Worm (Caenorhabditis elegans) whole organism, late embryonic: ENCODE measurements around the gene R04F11.5.
A peak's percentile ranks its signal among the peaks of the same experiment; 100 is the strongest.

Experiments
- K02D7.2 ChIP-seq: sonication (generic microtip); optimal IDR thresholded peaks from 2 replicates; lab custom pipeline; 2017; ENCODE audit warnings: mild to moderate bottlenecking, missing genetic modification characterization, missing compliant biosample characterization
- Y22D7AL.16 ChIP-seq: sonication (generic microtip); optimal IDR thresholded peaks from 2 replicates; lab custom pipeline; 2016; ENCODE audit warnings: missing genetic modification characterization, missing compliant biosample characterization
- ahr-1 ChIP-seq: sonication (generic microtip); optimal IDR thresholded peaks from 2 replicates; lab custom pipeline; 2016; ENCODE audit warnings: missing genetic modification characterization, missing compliant biosample characterization
- ama-1 ChIP-seq: fragments of 150-350 bp; optimal IDR thresholded peaks from 2 replicates; lab custom pipeline; 2014
- ceh-19 ChIP-seq: fragments of 200-800 bp; sonication (Bioruptor generic); optimal IDR thresholded peaks from 2 replicates; lab custom pipeline; 2018; ENCODE audit warnings: mild to moderate bottlenecking, missing genetic modification characterization, missing compliant biosample characterization
- ceh-2 ChIP-seq: sonication (generic microtip); optimal IDR thresholded peaks from 2 replicates; lab custom pipeline; 2016; ENCODE audit warnings: missing genotype, missing genetic modification characterization, missing compliant biosample characterization
- ceh-34 ChIP-seq: sonication (generic microtip); optimal IDR thresholded peaks from 2 replicates; lab custom pipeline; 2016; ENCODE audit warnings: mild to moderate bottlenecking, missing genetic modification characterization, missing compliant biosample characterization
- ceh-45 ChIP-seq: fragments of 200-800 bp; sonication (Bioruptor generic); IDR thresholded peaks from 2 replicates; pipeline ENCODE4 v1.3.6; 2022; ENCODE audit warnings: missing genetic modification reagents, missing genetic modification characterization, missing compliant biosample characterization
- ceh-48 ChIP-seq: sonication (generic microtip); optimal IDR thresholded peaks from 2 replicates; lab custom pipeline; 2016; ENCODE audit warnings: missing genetic modification characterization, inconsistent platforms, missing compliant biosample characterization
- ceh-6 ChIP-seq: fragments of 200-800 bp; sonication (Bioruptor generic); optimal IDR thresholded peaks from 2 replicates; lab custom pipeline; 2018; ENCODE audit warnings: mild to moderate bottlenecking, missing genetic modification characterization, missing compliant biosample characterization
- dve-1 ChIP-seq: sonication (generic microtip); optimal IDR thresholded peaks from 2 replicates; lab custom pipeline; 2017; ENCODE audit warnings: antibody characterized with exemption, mild to moderate bottlenecking, missing genetic modification characterization, missing compliant biosample characterization
- elt-2 ChIP-seq: sonication (generic microtip); optimal IDR thresholded peaks from 2 replicates; lab custom pipeline; 2016; ENCODE audit warnings: missing genetic modification reagents, missing genetic modification characterization, missing compliant biosample characterization
- elt-4 ChIP-seq: sonication (generic microtip); optimal IDR thresholded peaks from 2 replicates; lab custom pipeline; 2016; ENCODE audit warnings: missing genetic modification characterization, missing compliant biosample characterization
- ets-4 ChIP-seq: sonication (generic microtip); optimal IDR thresholded peaks from 2 replicates; lab custom pipeline; 2016; ENCODE audit warnings: missing genetic modification characterization, missing compliant biosample characterization
- fax-1 ChIP-seq: sonication (generic microtip); optimal IDR thresholded peaks from 2 replicates; lab custom pipeline; 2016; ENCODE audit warnings: missing genotype, missing genetic modification characterization, missing compliant biosample characterization
- fkh-10 ChIP-seq: fragments of 150-350 bp; optimal IDR thresholded peaks from 2 replicates; lab custom pipeline; 2014; ENCODE audit warnings: missing biosample characterization, missing genetic modification reagents, missing genetic modification characterization
- fkh-6 ChIP-seq: sonication (generic microtip); optimal IDR thresholded peaks from 2 replicates; lab custom pipeline; 2016; ENCODE audit warnings: missing genetic modification characterization, missing compliant biosample characterization
- gmeb-2 ChIP-seq: sonication (generic microtip); optimal IDR thresholded peaks from 2 replicates; lab custom pipeline; 2016; ENCODE audit warnings: missing genetic modification characterization, inconsistent platforms, missing compliant biosample characterization
- hlh-15 ChIP-seq: sonication (generic microtip); optimal IDR thresholded peaks from 2 replicates; lab custom pipeline; 2016; ENCODE audit warnings: missing genetic modification characterization, missing compliant biosample characterization
- hlh-30 ChIP-seq: sonication (generic microtip); optimal IDR thresholded peaks from 2 replicates; lab custom pipeline; 2017; ENCODE audit warnings: antibody characterized with exemption, missing genetic modification characterization, missing compliant biosample characterization; ENCODE audit not compliant: insufficient read depth
- nfya-1 ChIP-seq: sonication (generic microtip); optimal IDR thresholded peaks from 2 replicates; lab custom pipeline; 2017; ENCODE audit warnings: missing genetic modification characterization, mild to moderate bottlenecking, missing compliant biosample characterization, antibody characterized with exemption, moderate library complexity
- nhr-11 ChIP-seq: fragments of 150-350 bp; optimal IDR thresholded peaks from 2 replicates; lab custom pipeline; 2014; ENCODE audit warnings: missing biosample characterization, missing genetic modification characterization
- nhr-232 ChIP-seq: sonication (generic microtip); optimal IDR thresholded peaks from 2 replicates; lab custom pipeline; 2016; ENCODE audit warnings: missing genetic modification characterization, missing compliant biosample characterization
- odd-2 ChIP-seq: sonication (generic microtip); optimal IDR thresholded peaks from 2 replicates; lab custom pipeline; 2017; ENCODE audit warnings: antibody characterized with exemption, mild to moderate bottlenecking, missing genetic modification characterization, missing compliant biosample characterization
- pat-9 ChIP-seq: fragments of 200-800 bp; sonication (Bioruptor generic); optimal IDR thresholded peaks from 2 replicates; lab custom pipeline; 2018; ENCODE audit warnings: mild to moderate bottlenecking, missing genetic modification characterization, moderate library complexity, missing compliant biosample characterization
- pax-1 ChIP-seq: fragments of 150-350 bp; optimal IDR thresholded peaks from 2 replicates; lab custom pipeline; 2014; ENCODE audit warnings: missing biosample characterization, missing genetic modification characterization
- pha-2 ChIP-seq: sonication (generic microtip); optimal IDR thresholded peaks from 2 replicates; lab custom pipeline; 2017; ENCODE audit warnings: mild to moderate bottlenecking, missing genetic modification characterization, missing compliant biosample characterization
- pha-4 ChIP-seq: fragments of 150-350 bp; optimal IDR thresholded peaks from 2 replicates; lab custom pipeline; 2018; ENCODE audit warnings: missing biosample characterization, missing genetic modification reagents, missing genetic modification characterization
- ref-2 ChIP-seq: sonication (generic microtip); optimal IDR thresholded peaks from 2 replicates; lab custom pipeline; 2016; ENCODE audit warnings: missing genetic modification characterization, missing compliant biosample characterization
- sdc-2 ChIP-seq: sonication (generic microtip); optimal IDR thresholded peaks from 2 replicates; lab custom pipeline; 2016; ENCODE audit warnings: missing genotype, missing genetic modification characterization, missing compliant biosample characterization
- sox-2 ChIP-seq: fragments of 200-800 bp; sonication (Bioruptor generic); IDR thresholded peaks from 2 replicates; pipeline ENCODE4 v1.3.6; 2022; ENCODE audit warnings: missing genetic modification reagents, missing genetic modification characterization, missing compliant biosample characterization
- sox-4 ChIP-seq: sonication (generic microtip); optimal IDR thresholded peaks from 2 replicates; lab custom pipeline; 2017; ENCODE audit warnings: mild to moderate bottlenecking, missing genetic modification characterization, inconsistent platforms, missing compliant biosample characterization
- syd-9 ChIP-seq: sonication (generic microtip); optimal IDR thresholded peaks from 2 replicates; lab custom pipeline; 2016; ENCODE audit warnings: mild to moderate bottlenecking, missing genetic modification characterization, moderate library complexity, missing compliant biosample characterization
- tbx-2 ChIP-seq: sonication (generic microtip); optimal IDR thresholded peaks from 2 replicates; lab custom pipeline; 2016; ENCODE audit warnings: missing genetic modification characterization, missing compliant biosample characterization
- tbx-7 ChIP-seq: sonication (generic microtip); optimal IDR thresholded peaks from 2 replicates; lab custom pipeline; 2016; ENCODE audit warnings: missing genotype, missing genetic modification characterization, missing compliant biosample characterization
- unc-3 ChIP-seq, 2 experiments: fragments of 200-800 bp in 1 of 2; sonication (Bioruptor generic) in 1 of 2; sonication (generic microtip) in 1 of 2; conservative IDR thresholded peaks in 1 of 2; optimal IDR thresholded peaks in 1 of 2; 2 replicates each; pipeline versions ENCODE4 v1.3.6 to Lab custom; 2016 to 2022; ENCODE audit warnings: missing compliant biosample characterization in 2 of 2, missing genetic modification characterization in 2 of 2, missing genetic modification reagents in 1 of 2
- unc-55 ChIP-seq: sonication (generic microtip); optimal IDR thresholded peaks from 2 replicates; lab custom pipeline; 2017; ENCODE audit warnings: missing biosample characterization, missing genetic modification reagents, missing genetic modification characterization
- unc-86 ChIP-seq: sonication (generic microtip); optimal IDR thresholded peaks from 2 replicates; lab custom pipeline; 2016; ENCODE audit warnings: missing genetic modification characterization, missing compliant biosample characterization
- zip-5 ChIP-seq: sonication (generic microtip); optimal IDR thresholded peaks from 2 replicates; lab custom pipeline; 2016; ENCODE audit warnings: missing genetic modification characterization, missing compliant biosample characterization
- ztf-16 ChIP-seq: sonication (generic microtip); optimal IDR thresholded peaks from 2 replicates; lab custom pipeline; 2017; ENCODE audit warnings: missing genetic modification characterization, missing compliant biosample characterization

R04F11.5 gene

ce11 chrV:12303453-12304077 is 14.3 kb downstream of the R04F11.5 start (continued):
- TF ChIP-seq sox-2: peak; percentile 98
- peak; percentile 97 for TF ChIP-seq fkh-10 (GFP tag; lab: Kevin White, UChicago)
- TF ChIP-seq ztf-16 (tag; lab: Kevin White, UChicago): peak; percentile 100
- peak; percentile 30 for TF ChIP-seq unc-55 (GFP tag; lab: Kevin White, UChicago)
- TF ChIP-seq gmeb-2: peak; percentile 100
- peak; percentile 100 for TF ChIP-seq ceh-2
- peak; percentile 100 for TF ChIP-seq unc-86
- peak; percentile 100 for TF ChIP-seq ceh-6 (GFP tag; lab: Kevin White, UChicago)
- peak; percentile 100 for TF ChIP-seq sox-4 (tag; lab: Kevin White, UChicago)
- TF ChIP-seq syd-9: peak; percentile 99
- TF ChIP-seq unc-3 (GFP tag; conservative IDR thresholded peaks at IDR 0.05; lab: Robert Waterston, UW): peak; percentile 100
- TF ChIP-seq unc-3 (tag; optimal IDR thresholded peaks at IDR 0.05; lab: Kevin White, UChicago): peak; percentile 100
- TF ChIP-seq ama-1 (lab: Kevin White, UChicago): peak; percentile 80
- peak; percentile 95 for TF ChIP-seq tbx-7 (tag; lab: Kevin White, UChicago)
- peak; percentile 98 for TF ChIP-seq ets-4 (tag; lab: Kevin White, UChicago)
- TF ChIP-seq hlh-15 (tag; lab: Kevin White, UChicago): peak; percentile 100
- TF ChIP-seq ceh-48 (tag; lab: Kevin White, UChicago): peak; percentile 100
- TF ChIP-seq tbx-2: peak; percentile 99
- peak; percentile 94 for TF ChIP-seq odd-2 (tag; lab: Kevin White, UChicago)
- peak; percentile 99 for TF ChIP-seq fkh-6 (tag; lab: Kevin White, UChicago)
- TF ChIP-seq elt-2: peak; percentile 100
- peak; percentile 99 for TF ChIP-seq Y22D7AL.16 (tag; lab: Kevin White, UChicago)
- TF ChIP-seq ceh-19: peak; percentile 100
- peak; percentile 93 for TF ChIP-seq nfya-1
- TF ChIP-seq dve-1 (tag; lab: Kevin White, UChicago): peak; percentile 99
- peak; percentile 95 for TF ChIP-seq sdc-2
- TF ChIP-seq pha-4 (tag; lab: Kevin White, UChicago): no peak
- TF ChIP-seq fax-1: peak; percentile 99
- TF ChIP-seq elt-4 (tag; lab: Kevin White, UChicago): peak; percentile 99
- TF ChIP-seq nhr-232 (tag; lab: Kevin White, UChicago): peak; percentile 100
- peak; percentile 29 for TF ChIP-seq pax-1 (tag; lab: Kevin White, UChicago)

- peak; percentile 38 for TF ChIP-seq hlh-30
- TF ChIP-seq elt-2: peak; percentile 57
- no peak for TF ChIP-seq nhr-11 (tag; lab: Kevin White, UChicago)
These were observed 15.7 kb downstream of the R04F11.5 start, which contains the start of the genes frm-7 and F55C5.17 for ce11 chrV:12301985-12302591. Gene frm-7, plus strand, starts transcription at chrV:12302484. Gene F55C5.17, plus strand, starts transcription at chrV:12302541.

- TF ChIP-seq hlh-15 (tag; lab: Kevin White, UChicago) (no peak), odd-2 (tag; lab: Kevin White, UChicago) (no peak), gmeb-2 (no peak), zip-5 (tag; lab: Kevin White, UChicago) (no peak), ceh-45 (no peak), ztf-16 (tag; lab: Kevin White, UChicago) (no peak), ets-4 (tag; lab: Kevin White, UChicago) (no peak), pha-2 (no peak), ref-2 (tag; lab: Kevin White, UChicago) (no peak), ahr-1 (no peak), pat-9 (tag; lab: Kevin White, UChicago) (no peak), K02D7.2 (tag; lab: Kevin White, UChicago) (no peak), Y22D7AL.16 (tag; lab: Kevin White, UChicago) (no peak), pax-1 (tag; lab: Kevin White, UChicago) (no peak), ceh-34 (no peak), syd-9 (no peak), ceh-2 (no peak), tbx-7 (tag; lab: Kevin White, UChicago) (no peak), elt-4 (tag; lab: Kevin White, UChicago) (no peak)
These were observed 16.9 kb downstream of the R04F11.5 start for ce11 chrV:12300780-12301460.
